Worm (Caenorhabditis elegans): ENCODE results near the gene F55F1.2.

DNA sequence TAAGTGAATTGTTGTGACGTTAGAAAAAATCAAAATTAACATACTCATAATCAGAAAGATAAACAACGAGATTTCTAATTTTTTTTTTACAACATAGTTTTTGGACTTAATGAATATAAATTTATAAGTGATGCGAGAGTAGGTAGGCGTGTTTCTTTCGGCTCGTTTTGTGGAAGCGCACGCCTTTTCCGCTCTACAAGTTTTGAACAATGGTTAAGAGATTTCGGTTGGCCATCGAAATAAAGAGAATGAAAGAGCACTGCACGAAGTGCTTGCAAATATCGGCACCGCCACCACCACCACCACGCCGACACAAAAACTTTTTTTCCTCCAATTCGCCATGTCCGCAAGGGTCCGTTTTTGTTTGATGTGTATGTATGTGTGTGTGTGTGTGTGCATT, 21.0 kb downstream of the F55F1.2 start:
- TF ChIP-seq C06A6.2 (GFP tag; conservative IDR thresholded peaks at IDR 0.05) (no peak), hlh-26 (GFP tag; conservative IDR thresholded peaks at IDR 0.05) (no peak), bed-1 (GFP tag; IDR thresholded peaks at IDR 0.05) (no peak), madf-6 (GFP tag; IDR thresholded peaks at IDR 0.05) (no peak), ztf-18 (tag; optimal IDR thresholded peaks at IDR 0.05) (no peak), rcor-1 (GFP tag; IDR thresholded peaks at IDR 0.05) (no peak), snpc-4 (GFP tag; optimal IDR thresholded peaks at IDR 0.05) (no peak), snpc-4 (tag; optimal IDR thresholded peaks at IDR 0.05) (no peak), zfh-2 (GFP tag; conservative IDR thresholded peaks at IDR 0.05) (no peak)

All from whole organism, young adult.